Fruit fly (Drosophila melanogaster): Measurements from ENCODE around the gene D19A.
A peak's percentile ranks its signal among the peaks of the same experiment; 100 is the strongest.

The D19A gene

dm6 chr3L:6192822-6193555, 4.1 kb upstream of the D19A start, which contains the start of the genes Sf3b6 and Tnpo (continued):
- TF ChIP-seq dmrt11E (tag; optimal IDR thresholded peaks at IDR 0.05) (peak; percentile 86), crp (GFP tag; optimal IDR thresholded peaks at IDR 0.05) (peak in 1 of 2 experiments; percentile 68), CG11456 (GFP tag; IDR thresholded peaks at IDR 0.05) (peak; percentile 84)

- peak; percentile 87 for TF ChIP-seq CG5953 (GFP tag; IDR thresholded peaks at IDR 0.05)
- peak; percentile 91 for TF ChIP-seq CG12942 (GFP tag; optimal IDR thresholded peaks at IDR 0.05)
- TF ChIP-seq CG3163 (GFP tag; optimal IDR thresholded peaks at IDR 0.05): peak; percentile 65
- peak; percentile 80 for TF ChIP-seq CG16863 (GFP tag; optimal IDR thresholded peaks at IDR 0.05)
- TF ChIP-seq CG9876 (GFP tag; optimal IDR thresholded peaks at IDR 0.05): peak; percentile 78
- peak; percentile 43 for TF ChIP-seq BEAF-32 (GFP tag; optimal IDR thresholded peaks at IDR 0.05)
- TF ChIP-seq Hr51 (GFP tag; optimal IDR thresholded peaks at IDR 0.05): peak; percentile 85 to 86
- peak; percentile 90 for TF ChIP-seq CG18599 (GFP tag; optimal IDR thresholded peaks at IDR 0.05)
- peak; percentile 87 for TF ChIP-seq sob (GFP tag; IDR thresholded peaks at IDR 0.05)
- TF ChIP-seq CG2120 (GFP tag; optimal IDR thresholded peaks at IDR 0.05): peak; percentile 94
- peak; percentile 63 for TF ChIP-seq kah (GFP tag; optimal IDR thresholded peaks at IDR 0.05)
- no peak for TF ChIP-seq br (optimal IDR thresholded peaks at IDR 0.05)
- peak; percentile 80 for TF ChIP-seq pum (GFP tag; optimal IDR thresholded peaks at IDR 0.05)
- peak; percentile 63; the same call in 1 of the 2 replicates for TF ChIP-seq CG8765 (GFP tag; IDR thresholded peaks at IDR 0.05)
- peak; percentile 85 for TF ChIP-seq HmgD (GFP tag; optimal IDR thresholded peaks at IDR 0.05)
- peak; percentile 79 for TF ChIP-seq repo (GFP tag; optimal IDR thresholded peaks at IDR 0.05)
- TF ChIP-seq z (GFP tag; IDR thresholded peaks at IDR 0.05): peak; percentile 68; the same call in 1 of the 3 replicates
- peak; percentile 92 for TF ChIP-seq tgo (GFP tag; IDR thresholded peaks at IDR 0.05)
- peak; percentile 31 for TF ChIP-seq pfk (GFP tag; optimal IDR thresholded peaks at IDR 0.05)
- TF ChIP-seq ham (GFP tag; IDR thresholded peaks at IDR 0.05): peak; percentile 72; the same call in 1 of the 2 replicates
- TF ChIP-seq dmrt11E (tag; optimal IDR thresholded peaks at IDR 0.05): peak; percentile 78
- peak; percentile 91 for TF ChIP-seq dm (GFP tag; optimal IDR thresholded peaks at IDR 0.05)
- peak; percentile 61 for TF ChIP-seq CG7928 (GFP tag; optimal IDR thresholded peaks at IDR 0.05)
- TF ChIP-seq kay (GFP tag; optimal IDR thresholded peaks at IDR 0.05): peak; percentile 85
- peak; percentile 82 for TF ChIP-seq CG10267 (tag; optimal IDR thresholded peaks at IDR 0.05)
- TF ChIP-seq CG31388 (GFP tag; optimal IDR thresholded peaks at IDR 0.05): peak; percentile 66
- TF ChIP-seq CG7987 (GFP tag; optimal IDR thresholded peaks at IDR 0.05): peak; percentile 91
- TF ChIP-seq CG4730 (GFP tag; IDR thresholded peaks at IDR 0.05): peak; percentile 86
- TF ChIP-seq CG8388 (GFP tag; optimal IDR thresholded peaks at IDR 0.05): peak; percentile 79
- TF ChIP-seq row (GFP tag; IDR thresholded peaks at IDR 0.05): peak; percentile 98
- TF ChIP-seq CoRest (tag; optimal IDR thresholded peaks at IDR 0.05): peak; percentile 83
- peak; percentile 73 for TF ChIP-seq Atf-2 (GFP tag; optimal IDR thresholded peaks at IDR 0.05)
- TF ChIP-seq CG31224 (GFP tag; IDR thresholded peaks at IDR 0.05): peak; percentile 76
- peak; percentile 78 for TF ChIP-seq lbe (GFP tag; optimal IDR thresholded peaks at IDR 0.05)
- peak in 1 of 2 experiments; percentile 38 for TF ChIP-seq crp (GFP tag; optimal IDR thresholded peaks at IDR 0.05)
- TF ChIP-seq stc (GFP tag; IDR thresholded peaks at IDR 0.05): peak; percentile 87
- peak; percentile 90 for TF ChIP-seq otp (GFP tag; IDR thresholded peaks at IDR 0.05)
- peak; percentile 90 for TF ChIP-seq CG8924 (tag; optimal IDR thresholded peaks at IDR 0.05)
- TF ChIP-seq slou (GFP tag; optimal IDR thresholded peaks at IDR 0.05): peak; percentile 59
- peak; percentile 87 for TF ChIP-seq vfl (GFP tag; optimal IDR thresholded peaks at IDR 0.05)
- peak; percentile 65 for TF ChIP-seq CG10321 (GFP tag; IDR thresholded peaks at IDR 0.05)
- TF ChIP-seq CG2129 (GFP tag; IDR thresholded peaks at IDR 0.05; ENCODE audit: partially characterized antibody): 0 out of 2 replicates have a peak, but pooled peaks have one; percentile 15
- TF ChIP-seq kni (GFP tag; optimal IDR thresholded peaks at IDR 0.05): no peak
- peak; percentile 89 for TF ChIP-seq ems (GFP tag; optimal IDR thresholded peaks at IDR 0.05)
- peak; percentile 78 for TF ChIP-seq seq (GFP tag; IDR thresholded peaks at IDR 0.05)
These were observed 4.0 kb downstream of the D19A start, which contains the start of the genes D19B and CG43293 for dm6 chr3L:6184884-6185438. Gene D19B (minus strand): TSS chr3L:6184920. Gene CG43293 (plus strand): TSS chr3L:6185189.
